Fruit fly (Drosophila melanogaster) whole organism, adult: Measurements from ENCODE around the gene Chsy.

ENCODE experiments used
- CG1620 ChIP-seq: fragments of 200-800 bp; sonication (Bioruptor generic); optimal IDR thresholded peaks from 2 replicates; lab custom pipeline; 2016; ENCODE audit warnings: missing biosample characterization, missing genetic modification characterization
- CG33017 ChIP-seq: fragments of 200-800 bp; sonication (Bioruptor generic); optimal IDR thresholded peaks from 2 replicates; lab custom pipeline; 2018; ENCODE audit warnings: missing biosample characterization, mild to moderate bottlenecking, missing genetic modification characterization, moderate library complexity
- CG5204 ChIP-seq: fragments of 200-800 bp; sonication (Bioruptor generic); optimal IDR thresholded peaks from 2 replicates; lab custom pipeline; 2016; ENCODE audit warnings: missing biosample characterization, missing genetic modification characterization
- Clk ChIP-seq: fragments of 200-800 bp; sonication (Bioruptor generic); optimal IDR thresholded peaks from 2 replicates; lab custom pipeline; 2017; ENCODE audit warnings: missing biosample characterization, missing genetic modification characterization
- bab1 ChIP-seq: fragments of 200-800 bp; sonication (Bioruptor generic); optimal IDR thresholded peaks from 3 replicates; lab custom pipeline; 2019; ENCODE audit warnings: missing biosample characterization, mild to moderate bottlenecking, missing genetic modification characterization, moderate library complexity
- cnc ChIP-seq, 2 experiments: fragments of >200 bp; optimal IDR thresholded peaks; 2 replicates each; lab custom pipeline; 2017
- kay ChIP-seq: fragments of 200-800 bp; sonication (Bioruptor generic); peaks from one replicate; lab custom pipeline; 2016; ENCODE audit warnings: missing biosample characterization, missing genetic modification characterization, borderline replicate concordance
- ovo ChIP-seq: fragments of 200-800 bp; sonication (Bioruptor generic); optimal IDR thresholded peaks from 2 replicates; lab custom pipeline; 2016; ENCODE audit warnings: missing biosample characterization, missing genetic modification characterization

- TF ChIP-seq ovo (GFP tag; lab: Kevin White, UChicago) (no peak), bab1 (no peak), CG33017 (tag; lab: Kevin White, UChicago) (no peak), cnc (optimal IDR thresholded peaks at IDR 0.05; lab: Kevin White, UChicago) (no peak), kay (GFP tag; lab: Kevin White, UChicago) (no peak), Clk (GFP tag; lab: Kevin White, UChicago) (no peak), CG1620 (GFP tag; lab: Kevin White, UChicago) (no peak), CG5204 (GFP tag; lab: Kevin White, UChicago) (no peak)
These were observed 30.5 kb upstream of the Chsy start for dm6 chrX:15623809-15624208.
